Fruit fly (Drosophila melanogaster): ENCODE data around the gene CG46412.

DNA sequence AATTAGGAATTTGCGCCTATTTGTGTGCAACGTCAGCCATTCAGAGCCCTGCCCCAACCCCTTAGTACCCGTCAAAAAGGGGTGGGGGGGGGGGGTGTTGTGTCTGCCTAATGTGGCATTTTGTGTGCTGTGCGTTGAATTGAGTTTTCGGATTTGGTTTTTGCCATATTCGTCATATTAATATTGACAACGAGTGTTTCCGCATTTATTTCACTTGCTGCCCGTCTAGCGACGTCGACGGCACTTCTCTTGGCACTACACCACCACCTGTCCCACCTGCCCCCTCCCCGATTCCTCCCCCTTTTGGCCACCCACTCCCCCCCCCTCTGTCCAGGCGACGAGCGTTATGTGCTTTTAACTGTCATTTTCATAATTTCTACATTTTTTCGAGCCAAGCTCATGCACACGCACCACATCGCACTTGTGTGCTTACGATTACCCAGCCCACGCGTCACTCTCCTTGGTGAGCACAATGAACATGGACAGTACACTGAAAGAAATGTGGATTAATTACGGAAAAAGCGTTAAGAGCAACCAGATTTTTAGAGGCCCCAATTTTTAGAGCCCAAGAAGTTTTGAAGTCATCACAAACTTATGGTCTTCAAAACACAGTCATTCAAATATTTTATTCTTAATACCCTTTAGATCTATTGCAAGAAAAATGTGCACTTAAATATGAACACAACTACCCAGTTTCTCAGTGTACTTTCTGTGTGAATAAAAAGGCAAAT, 48.4 kb downstream of the CG46412 start:
- TF ChIP-seq CG8478 (optimal IDR thresholded peaks at IDR 0.05): no peak
- TF ChIP-seq usp (GFP tag; optimal IDR thresholded peaks at IDR 0.05): no peak

Measured in whole organism.